Worm (Caenorhabditis elegans) whole organism, L4 larva: ENCODE data around the gene arrd-11.

Source experiments
- F10B5.3 ChIP-seq: sonication (generic microtip); optimal IDR thresholded peaks from 2 replicates; lab custom pipeline; 2016; ENCODE audit warnings: mild to moderate bottlenecking, missing genetic modification characterization, missing compliant biosample characterization
- F44E2.7 ChIP-seq: fragments of 200-800 bp; sonication (Bioruptor generic); IDR thresholded peaks from 2 replicates; pipeline ENCODE4 v2.1.2; 2022; ENCODE audit warnings: missing genetic modification characterization, missing compliant biosample characterization
- F49E8.2 ChIP-seq: sonication (generic microtip); optimal IDR thresholded peaks from 2 replicates; lab custom pipeline; 2016; ENCODE audit warnings: missing compliant biosample characterization, mild to moderate bottlenecking, missing genetic modification characterization, borderline replicate concordance
- Y48G9A.11 ChIP-seq: fragments of 200-800 bp; sonication (Bioruptor generic); IDR thresholded peaks from 2 replicates; pipeline ENCODE4 v1.3.6; 2022; ENCODE audit warnings: missing genetic modification reagents, missing genetic modification characterization, missing compliant biosample characterization
- Y75B8A.6 ChIP-seq: fragments of 200-800 bp; sonication (Bioruptor generic); IDR thresholded peaks from 2 replicates; pipeline ENCODE4 v1.3.6; 2022; ENCODE audit warnings: missing genetic modification reagents, missing genetic modification characterization, missing compliant biosample characterization
- ZK546.5 ChIP-seq, 2 experiments: sonication (generic microtip); optimal IDR thresholded peaks; 2 replicates each; lab custom pipeline; 2017; ENCODE audit warnings: missing biosample characterization in 2 of 2, missing genetic modification characterization in 2 of 2
- aha-1 ChIP-seq: fragments of 150-350 bp; peaks from one replicate; lab custom pipeline; 2014; ENCODE audit warnings: missing biosample characterization, missing genetic modification characterization
- attf-4 ChIP-seq: sonication (generic microtip); optimal IDR thresholded peaks from 3 replicates; lab custom pipeline; 2017; ENCODE audit warnings: missing biosample characterization, missing genetic modification characterization
- ceh-28 ChIP-seq: fragments of 150-350 bp; optimal IDR thresholded peaks from 2 replicates; lab custom pipeline; 2014; ENCODE audit warnings: missing biosample characterization, missing genetic modification reagents, missing genetic modification characterization
- ceh-44 ChIP-seq: fragments of 200-800 bp; sonication (Bioruptor generic); IDR thresholded peaks from 2 replicates; pipeline ENCODE4 v1.3.6; 2022; ENCODE audit warnings: missing genetic modification reagents, missing genetic modification characterization, missing compliant biosample characterization
- ceh-82 ChIP-seq: sonication (generic microtip); optimal IDR thresholded peaks from 2 replicates; lab custom pipeline; 2017; ENCODE audit warnings: missing biosample characterization, missing genetic modification characterization
- cey-2 ChIP-seq: sonication (generic microtip); optimal IDR thresholded peaks from 3 replicates; lab custom pipeline; 2017; ENCODE audit warnings: missing genetic modification characterization, mild to moderate bottlenecking, missing compliant biosample characterization, antibody characterized with exemption, borderline replicate concordance; ENCODE audit not compliant: insufficient read depth
- daf-12 ChIP-seq: fragments of 150-350 bp; optimal IDR thresholded peaks from 2 replicates; lab custom pipeline; 2014; ENCODE audit warnings: missing biosample characterization, missing genetic modification reagents, missing genetic modification characterization
- daf-8 ChIP-seq: fragments of 200-800 bp; sonication (Bioruptor generic); IDR thresholded peaks from 2 replicates; pipeline ENCODE4 v1.3.6; 2022; ENCODE audit warnings: missing genetic modification characterization, missing compliant biosample characterization
- dmd-9 ChIP-seq: fragments of 200-800 bp; sonication (Bioruptor generic); IDR thresholded peaks from 2 replicates; pipeline ENCODE4 v1.3.6; 2022; ENCODE audit warnings: missing genetic modification reagents, missing genetic modification characterization, missing compliant biosample characterization
- dpl-1 ChIP-seq: fragments of 150-350 bp; optimal IDR thresholded peaks from 2 replicates; lab custom pipeline; 2014; ENCODE audit warnings: missing biosample characterization, missing genetic modification reagents, missing genetic modification characterization
- duxl-1 ChIP-seq: sonication (generic microtip); optimal IDR thresholded peaks from 2 replicates; lab custom pipeline; 2016; ENCODE audit warnings: mild to moderate bottlenecking, missing genetic modification characterization, moderate library complexity, missing compliant biosample characterization; ENCODE audit not compliant: poor library complexity
- egl-27 ChIP-seq: sonication (generic microtip); optimal IDR thresholded peaks from 3 replicates; lab custom pipeline; 2017; ENCODE audit warnings: missing biosample characterization, missing genetic modification reagents, missing genetic modification characterization
- fkh-10 ChIP-seq: fragments of 150-350 bp; optimal IDR thresholded peaks from 2 replicates; lab custom pipeline; 2014; ENCODE audit warnings: missing biosample characterization, missing genetic modification reagents, missing genetic modification characterization
- gei-8 ChIP-seq: fragments of 200-800 bp; sonication (Bioruptor generic); optimal IDR thresholded peaks from 2 replicates; lab custom pipeline; 2018; ENCODE audit warnings: mild to moderate bottlenecking, missing genetic modification characterization, missing compliant biosample characterization
- hlh-11 ChIP-seq: fragments of 200-800 bp; sonication (Bioruptor generic); optimal IDR thresholded peaks from 2 replicates; lab custom pipeline; 2018; ENCODE audit warnings: mild to moderate bottlenecking, missing genetic modification characterization, missing compliant biosample characterization
- hmg-1.1 ChIP-seq: fragments of 200-800 bp; sonication (Bioruptor generic); IDR thresholded peaks from 2 replicates; pipeline ENCODE4 v1.3.6; 2022; ENCODE audit warnings: missing genetic modification reagents, missing genetic modification characterization, missing compliant biosample characterization
- lin-38 ChIP-seq: fragments of 200-800 bp; sonication (Bioruptor generic); IDR thresholded peaks from 2 replicates; pipeline ENCODE4 v1.3.6; 2022; ENCODE audit warnings: missing genetic modification reagents, missing genetic modification characterization, missing compliant biosample characterization
- lin-39 ChIP-seq: fragments of 150-350 bp; optimal IDR thresholded peaks from 2 replicates; lab custom pipeline; 2014; ENCODE audit warnings: missing biosample characterization, missing genetic modification reagents, missing genetic modification characterization
- lsy-2 ChIP-seq, 2 experiments: fragments of 150-350 bp in 1 of 2; sonication (generic microtip) in 1 of 2; optimal IDR thresholded peaks; 2 replicates each; lab custom pipeline; 2014 to 2017; ENCODE audit warnings: missing biosample characterization in 2 of 2, missing genetic modification characterization in 2 of 2
- madf-5 ChIP-seq, 2 experiments: fragments of 200-800 bp; sonication (Bioruptor generic); IDR thresholded peaks; 2 replicates each; pipeline ENCODE4 v1.3.6; 2022; ENCODE audit warnings: missing compliant biosample characterization in 2 of 2, missing genetic modification characterization in 2 of 2
- mdt-29 ChIP-seq: fragments of 200-800 bp; sonication (Bioruptor generic); IDR thresholded peaks from 2 replicates; pipeline ENCODE4 v1.3.6; 2022; ENCODE audit warnings: missing genetic modification reagents, missing genetic modification characterization, missing compliant biosample characterization
- mep-1 ChIP-seq: fragments of 150-350 bp; sonication (generic microtip); optimal IDR thresholded peaks from 3 replicates; lab custom pipeline; 2014; ENCODE audit warnings: missing biosample characterization, missing genetic modification characterization
- mes-2 ChIP-seq: sonication (generic microtip); optimal IDR thresholded peaks from 2 replicates; lab custom pipeline; 2016; ENCODE audit warnings: missing genotype, mild to moderate bottlenecking, missing genetic modification characterization, missing compliant biosample characterization; ENCODE audit not compliant: poor library complexity, severe bottlenecking
- nhr-102 ChIP-seq: sonication (generic microtip); optimal IDR thresholded peaks from 2 replicates; lab custom pipeline; 2016; ENCODE audit warnings: mild to moderate bottlenecking, missing genetic modification characterization, moderate library complexity, missing compliant biosample characterization
- nhr-237 ChIP-seq: sonication (generic microtip); optimal IDR thresholded peaks from 2 replicates; lab custom pipeline; 2017; ENCODE audit warnings: missing biosample characterization, missing genetic modification characterization
- nhr-25 ChIP-seq: sonication (generic microtip); optimal IDR thresholded peaks from 2 replicates; lab custom pipeline; 2017; ENCODE audit warnings: missing genetic modification characterization, mild to moderate bottlenecking, missing compliant biosample characterization, antibody characterized with exemption, moderate library complexity, borderline replicate concordance; ENCODE audit not compliant: insufficient read depth
- nhr-48 ChIP-seq: sonication (generic microtip); optimal IDR thresholded peaks from 2 replicates; lab custom pipeline; 2016; ENCODE audit warnings: mild to moderate bottlenecking, missing genetic modification characterization, missing compliant biosample characterization
- saeg-2 ChIP-seq: fragments of 200-800 bp; sonication (Bioruptor generic); IDR thresholded peaks from 2 replicates; pipeline ENCODE4 v1.3.6; 2022; ENCODE audit warnings: missing genetic modification reagents, missing genetic modification characterization, missing compliant biosample characterization
- set-16 ChIP-seq: fragments of 200-800 bp; sonication (Bioruptor generic); IDR thresholded peaks from 2 replicates; pipeline ENCODE4 v1.3.6; 2022; ENCODE audit warnings: missing genetic modification reagents, missing genetic modification characterization, missing compliant biosample characterization
- snpc-1.2 ChIP-seq: fragments of 200-800 bp; sonication (Bioruptor generic); IDR thresholded peaks from 2 replicates; pipeline ENCODE4 v1.3.6; 2022; ENCODE audit warnings: missing genetic modification reagents, missing genetic modification characterization, missing compliant biosample characterization
- spr-1 ChIP-seq: sonication (generic microtip); optimal IDR thresholded peaks from 2 replicates; lab custom pipeline; 2016; ENCODE audit warnings: mild to moderate bottlenecking, missing genetic modification characterization, missing compliant biosample characterization
- tag-97 ChIP-seq: fragments of 200-800 bp; sonication (Bioruptor generic); IDR thresholded peaks from 2 replicates; pipeline ENCODE4 v1.3.6; 2022; ENCODE audit warnings: missing genetic modification characterization, missing compliant biosample characterization
- tra-1 ChIP-seq: fragments of 200-800 bp; sonication (Bioruptor generic); IDR thresholded peaks from 2 replicates; pipeline ENCODE4 v1.3.6; 2022; ENCODE audit warnings: missing genetic modification reagents, missing genetic modification characterization, missing compliant biosample characterization
- unc-130 ChIP-seq: sonication (generic microtip); optimal IDR thresholded peaks from 2 replicates; lab custom pipeline; 2016; ENCODE audit warnings: missing genetic modification reagents, missing genetic modification characterization, missing compliant biosample characterization
- unc-39 ChIP-seq: sonication (generic microtip); optimal IDR thresholded peaks from 2 replicates; lab custom pipeline; 2017; ENCODE audit warnings: missing biosample characterization, missing genetic modification characterization
- unc-62 ChIP-seq, 3 experiments: fragments of 150-350 bp in 1 of 3; sonication (generic microtip); optimal IDR thresholded peaks in 2 of 3; peaks in 1 of 3; 1 replicate in 1 of 3; 2 replicates in 2 of 3; lab custom pipeline; 2014 to 2017; ENCODE audit warnings: missing biosample characterization in 3 of 3, missing genetic modification characterization in 3 of 3, missing genetic modification reagents in 3 of 3, missing genotype in 1 of 3
- vab-7 ChIP-seq: fragments of 200-800 bp; sonication (Bioruptor generic); IDR thresholded peaks from 2 replicates; pipeline ENCODE4 v1.3.6; 2022; ENCODE audit warnings: missing genetic modification reagents, missing genetic modification characterization, missing compliant biosample characterization
- zfp-2 ChIP-seq: sonication (generic microtip); optimal IDR thresholded peaks from 2 replicates; lab custom pipeline; 2016; ENCODE audit warnings: mild to moderate bottlenecking, missing genetic modification characterization, missing compliant biosample characterization
- zip-2 ChIP-seq: fragments of 150-350 bp; optimal IDR thresholded peaks from 2 replicates; lab custom pipeline; 2014; ENCODE audit warnings: missing biosample characterization, missing genetic modification characterization
- ztf-7 ChIP-seq: fragments of 150-350 bp; optimal IDR thresholded peaks from 2 replicates; lab custom pipeline; 2014; ENCODE audit warnings: missing biosample characterization, missing genetic modification characterization

Gene arrd-11

ce11 chrII:13722763-13723162 is 40.5 kb upstream of the arrd-11 start, which contains the start of gene Y54G9A.5 (continued):
- peak; percentile 80 for TF ChIP-seq unc-130 (GFP tag; lab: Kevin White, UChicago)
- no peak for TF ChIP-seq spr-1 (tag; lab: Kevin White, UChicago)
- TF ChIP-seq madf-5 (GFP tag; IDR thresholded peaks at IDR 0.05; lab: Robert Waterston, UW) = no peak
- 0 out of 2 replicates have a peak, but pooled peaks have one; percentile 36 for TF ChIP-seq Y48G9A.11 (GFP tag; lab: Robert Waterston, UW)
- no peak for TF ChIP-seq tag-97
- no peak for TF ChIP-seq snpc-1.2 (GFP tag; lab: Robert Waterston, UW)
- no peak for TF ChIP-seq dmd-9
- no peak for TF ChIP-seq zip-2 (tag; lab: Kevin White, UChicago)
- no peak for TF ChIP-seq gei-8 (GFP tag; lab: Kevin White, UChicago)
- no peak for TF ChIP-seq hmg-1.1
- no peak for TF ChIP-seq daf-12 (tag; lab: Kevin White, UChicago)
- TF ChIP-seq egl-27 (tag; lab: Kevin White, UChicago) = no peak
- TF ChIP-seq Y75B8A.6 = no peak
- no peak for TF ChIP-seq daf-8 (GFP tag; lab: Robert Waterston, UW)
- TF ChIP-seq F44E2.7 (GFP tag; lab: Robert Waterston, UW) = no peak
- TF ChIP-seq nhr-48 (tag; lab: Kevin White, UChicago) = no peak
- TF ChIP-seq vab-7 (GFP tag; lab: Robert Waterston, UW) = 0 out of 2 replicates have a peak, but pooled peaks have one; percentile 27
- no peak for TF ChIP-seq lin-39 (tag; lab: Kevin White, UChicago)

- TF ChIP-seq Y75B8A.6 (no peak), attf-4 (tag; lab: Kevin White, UChicago) (no peak), fkh-10 (no peak), Y48G9A.11 (GFP tag; lab: Robert Waterston, UW) (no peak), egl-27 (tag; lab: Kevin White, UChicago) (no peak), lin-38 (GFP tag; lab: Robert Waterston, UW) (peak; percentile 44; the same call in 1 of the 2 replicates), cey-2 (tag; lab: Kevin White, UChicago) (no peak)
Observed at ce11 chrII:13723754-13724153, 39.5 kb upstream of the arrd-11 start.

ce11 chrII:13725793-13726192 is 37.4 kb upstream of the arrd-11 start, which contains the start of the genes Y54G9A.7 and bub-3:
Y54G9A.7 (minus strand) TSS chrII:13725799.
bub-3 (plus strand) TSS chrII:13726062.
- no peak for TF ChIP-seq nhr-102
- TF ChIP-seq set-16 = no peak
- no peak for TF ChIP-seq lin-39 (tag; lab: Kevin White, UChicago)
- TF ChIP-seq mes-2 (tag; lab: Kevin White, UChicago) = peak; percentile 53
- TF ChIP-seq ceh-28 (tag; lab: Kevin White, UChicago) = no peak
- TF ChIP-seq mdt-29 (GFP tag; lab: Robert Waterston, UW) = no peak
- TF ChIP-seq ceh-44 (GFP tag; lab: Robert Waterston, UW) = no peak
- no peak for TF ChIP-seq F10B5.3 (tag; lab: Kevin White, UChicago)
- no peak for TF ChIP-seq zfp-2
- no peak for TF ChIP-seq duxl-1 (tag; lab: Kevin White, UChicago)
- peak; percentile 52 for TF ChIP-seq dpl-1 (GFP tag; lab: Kevin White, UChicago)
- TF ChIP-seq F44E2.7 (GFP tag; lab: Robert Waterston, UW) = no peak
- TF ChIP-seq nhr-237 (tag; lab: Kevin White, UChicago) = no peak
- TF ChIP-seq tra-1 = no peak
- no peak for TF ChIP-seq unc-39 (tag; lab: Kevin White, UChicago)
- peak; percentile 67 for TF ChIP-seq lin-38 (GFP tag; lab: Robert Waterston, UW)
- TF ChIP-seq ZK546.5 (tag; optimal IDR thresholded peaks at IDR 0.05; lab: Kevin White, UChicago) = no peak
- TF ChIP-seq hlh-11 (tag; lab: Kevin White, UChicago) = no peak
- TF ChIP-seq F49E8.2 (tag; lab: Kevin White, UChicago) = no peak
- TF ChIP-seq unc-130 (GFP tag; lab: Kevin White, UChicago) = peak; percentile 25
- peak; percentile 71 for TF ChIP-seq aha-1 (tag; lab: Kevin White, UChicago)
- no peak for TF ChIP-seq ztf-7 (tag; lab: Kevin White, UChicago)
- peak in 1 of 2 experiments; percentile 31 for TF ChIP-seq lsy-2 (tag; optimal IDR thresholded peaks at IDR 0.05; lab: Kevin White, UChicago)
- no peak for TF ChIP-seq saeg-2 (GFP tag; lab: Robert Waterston, UW)
- no peak for TF ChIP-seq ceh-82 (tag; lab: Kevin White, UChicago)
- no peak for TF ChIP-seq gei-8 (GFP tag; lab: Kevin White, UChicago)
- TF ChIP-seq unc-62 (GFP tag; optimal IDR thresholded peaks at IDR 0.05 in 1 of 2; lab: Kevin White, UChicago) = no peak
- no peak for TF ChIP-seq unc-62 (tag; optimal IDR thresholded peaks at IDR 0.05; lab: Kevin White, UChicago)
- TF ChIP-seq nhr-25 (tag; lab: Kevin White, UChicago) = no peak
- no peak for TF ChIP-seq Y48G9A.11 (GFP tag; lab: Robert Waterston, UW)
- no peak for TF ChIP-seq mep-1
